Fruit fly (Drosophila melanogaster): ENCODE measurements around the gene CG6276.

Gene CG6276

DNA sequence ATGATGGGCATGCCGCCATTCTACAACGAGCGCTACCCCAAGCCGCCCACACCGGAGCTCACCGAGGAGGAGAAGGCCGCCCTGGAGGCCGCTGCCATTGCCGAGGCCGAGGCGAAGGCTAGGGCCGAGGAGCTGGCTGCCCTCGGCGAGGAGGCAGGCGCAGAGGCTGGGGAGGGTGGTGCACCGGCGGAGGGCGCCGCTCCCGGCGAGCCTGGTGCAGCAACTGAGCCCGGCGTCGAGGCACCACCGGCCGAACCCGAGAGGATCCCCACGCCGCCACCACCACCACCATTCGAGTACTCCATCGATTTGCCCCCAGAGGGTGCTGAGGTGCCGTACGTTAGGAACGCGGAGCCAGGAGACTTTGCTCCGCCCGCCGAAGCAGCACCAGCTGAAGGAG is 14.6 kb downstream of the CG6276 start (continued):
- TF ChIP-seq cg (GFP tag; optimal IDR thresholded peaks at IDR 0.05) (no peak), CG42726 (GFP tag; IDR thresholded peaks at IDR 0.05; ENCODE audit: partially characterized antibody) (peak; percentile 23; the same call in 1 of the 2 replicates), ftz-f1 (GFP tag; optimal IDR thresholded peaks at IDR 0.05) (peak; percentile 56), ato (GFP tag; IDR thresholded peaks at IDR 0.05; ENCODE audit: partially characterized antibody) (no peak), CG16813 (GFP tag; IDR thresholded peaks at IDR 0.05; ENCODE audit: partially characterized antibody) (0 out of 3 replicates have a peak, but pooled peaks have one; percentile 24), dmrt99B (tag; optimal IDR thresholded peaks at IDR 0.05) (no peak), CG17612 (GFP tag; IDR thresholded peaks at IDR 0.05) (no peak)

dm6 chr3R:15297904-15298303 is 22.0 kb downstream of the CG6276 start:
- TF ChIP-seq croc (GFP tag; conservative IDR thresholded peaks at IDR 0.05): no peak
- TF ChIP-seq chinmo (GFP tag; IDR thresholded peaks at IDR 0.05; ENCODE audit: partially characterized antibody): peak; percentile 87; the same call in 3 of the 4 replicates
- peak; percentile 46 for TF ChIP-seq lab (GFP tag; optimal IDR thresholded peaks at IDR 0.05)
- TF ChIP-seq Fer1 (GFP tag; optimal IDR thresholded peaks at IDR 0.05): peak; percentile 13
- TF ChIP-seq mirr (GFP tag; optimal IDR thresholded peaks at IDR 0.05): peak; percentile 15
- peak; percentile 67 for TF ChIP-seq exex (tag; optimal IDR thresholded peaks at IDR 0.05)
- TF ChIP-seq wdn (GFP tag; IDR thresholded peaks at IDR 0.05): 0 out of 2 replicates have a peak, but pooled peaks have one; percentile 8
- no peak for TF ChIP-seq CG15696 (tag; optimal IDR thresholded peaks at IDR 0.05)
- peak; percentile 12 for TF ChIP-seq cwo (GFP tag; optimal IDR thresholded peaks at IDR 0.05)
- TF ChIP-seq Sin3A (optimal IDR thresholded peaks at IDR 0.05): no peak
- no peak for TF ChIP-seq BtbVII (GFP tag; optimal IDR thresholded peaks at IDR 0.05)
- 0 out of 2 replicates have a peak, but pooled peaks have one; percentile 14 for TF ChIP-seq CG13287 (GFP tag; IDR thresholded peaks at IDR 0.05; ENCODE audit: partially characterized antibody)
- TF ChIP-seq CG34376 (GFP tag; optimal IDR thresholded peaks at IDR 0.05): peak; percentile 44
- TF ChIP-seq Med (GFP tag): peak; percentile 64
- peak; percentile 70 for TF ChIP-seq sug (tag; optimal IDR thresholded peaks at IDR 0.05)
- no peak for TF ChIP-seq br (optimal IDR thresholded peaks at IDR 0.05)
- TF ChIP-seq CG32532 (GFP tag; IDR thresholded peaks at IDR 0.05): peak; percentile 5; the same call in 1 of the 2 replicates
- TF ChIP-seq lilli (GFP tag; optimal IDR thresholded peaks at IDR 0.05): no peak
- TF ChIP-seq eve (GFP tag; optimal IDR thresholded peaks at IDR 0.05): peak in 1 of 2 experiments; percentile 2
- peak; percentile 42; the same call in 1 of the 2 replicates for TF ChIP-seq GATAe (GFP tag; conservative IDR thresholded peaks at IDR 0.05)
- TF ChIP-seq D19B (GFP tag; optimal IDR thresholded peaks at IDR 0.05): peak; percentile 17
- TF ChIP-seq grn (GFP tag; optimal IDR thresholded peaks at IDR 0.05): peak; percentile 27
- no peak for TF ChIP-seq Rfx (GFP tag; IDR thresholded peaks at IDR 0.05)
- TF ChIP-seq pb (GFP tag; optimal IDR thresholded peaks at IDR 0.05): no peak

DNA sequence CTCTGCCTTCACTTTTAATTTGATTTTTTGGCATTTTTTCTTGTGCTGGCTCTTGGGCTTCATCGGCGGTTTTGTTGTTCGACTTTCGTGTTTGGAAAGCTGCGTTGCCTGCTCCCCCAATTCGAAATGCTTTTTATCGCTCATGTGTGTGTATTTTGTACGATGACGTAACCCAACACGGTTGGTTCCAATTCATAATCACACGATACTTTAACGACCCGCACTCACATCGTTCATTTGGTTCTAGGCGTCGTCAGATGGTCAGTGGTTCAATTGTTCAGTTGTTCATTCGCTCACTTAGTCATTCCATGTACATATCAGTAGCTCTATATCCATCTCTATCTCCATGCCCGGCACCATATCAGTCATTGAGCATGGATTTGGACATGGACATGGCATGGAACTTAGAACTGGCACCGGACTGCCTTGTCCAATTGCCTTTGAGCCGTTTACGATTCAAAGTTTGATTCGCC is 26.0 kb downstream of the CG6276 start:
- TF ChIP-seq sens (GFP tag) (peak; percentile 37), Hr3 (GFP tag; optimal IDR thresholded peaks at IDR 0.05) (no peak), CG30403 (GFP tag; optimal IDR thresholded peaks at IDR 0.05) (peak; percentile 15), so (GFP tag; IDR thresholded peaks at IDR 0.05) (0 out of 3 replicates have a peak, but pooled peaks have one; percentile 28), row (GFP tag; IDR thresholded peaks at IDR 0.05) (peak; percentile 3; the same call in 1 of the 3 replicates), bbx (GFP tag; IDR thresholded peaks at IDR 0.05; ENCODE audit: partially characterized antibody) (peak; percentile 24; the same call in 1 of the 2 replicates), CG8281 (tag; optimal IDR thresholded peaks at IDR 0.05) (peak; percentile 100), mirr (GFP tag; optimal IDR thresholded peaks at IDR 0.05) (peak; percentile 59), ken (GFP tag; IDR thresholded peaks at IDR 0.05) (0 out of 3 replicates have a peak, but pooled peaks have one; percentile 12), chinmo (GFP tag; IDR thresholded peaks at IDR 0.05; ENCODE audit: partially characterized antibody) (0 out of 4 replicates have a peak, but pooled peaks have one; percentile 4), ERR (GFP tag; optimal IDR thresholded peaks at IDR 0.05) (no peak), CG15514 (GFP tag; optimal IDR thresholded peaks at IDR 0.05) (peak; percentile 73), CG13894 (tag; optimal IDR thresholded peaks at IDR 0.05) (peak; percentile 37), Pdp1 (GFP tag; optimal IDR thresholded peaks at IDR 0.05) (peak in 1 of 2 experiments; percentile 88), MESR4 (GFP tag; optimal IDR thresholded peaks at IDR 0.05) (no peak)

All from whole organism, embryonic.